Fruit fly (Drosophila melanogaster): Measurements from ENCODE around the gene muc.
A peak's percentile ranks its signal among the peaks of the same experiment; 100 is the strongest.

The muc gene

dm6 chr2L:7401627-7402026 lies 25.0 kb upstream of the muc start (continued):
- no peak; the same call in 1 of the 2 replicates for TF ChIP-seq chm (GFP tag; IDR thresholded peaks at IDR 0.05)
- peak; percentile 82 for TF ChIP-seq Aef1 (GFP tag; IDR thresholded peaks at IDR 0.05)
- TF ChIP-seq zen2 (GFP tag; IDR thresholded peaks at IDR 0.05; ENCODE audit: partially characterized antibody) = no peak
- peak; percentile 54 for TF ChIP-seq HmgZ (tag; optimal IDR thresholded peaks at IDR 0.05)
- TF ChIP-seq CG42726 (GFP tag; IDR thresholded peaks at IDR 0.05; ENCODE audit: partially characterized antibody) = no peak
- TF ChIP-seq bcd (GFP tag; optimal IDR thresholded peaks at IDR 0.05) = peak; percentile 57
- no peak for TF ChIP-seq HLH54F (GFP tag; optimal IDR thresholded peaks at IDR 0.05)
- no peak for TF ChIP-seq Hey (tag; optimal IDR thresholded peaks at IDR 0.05)
- TF ChIP-seq peb (GFP tag; IDR thresholded peaks at IDR 0.05) = peak; percentile 75; the same call in 1 of the 2 replicates
- peak; percentile 70 for TF ChIP-seq oc (tag; optimal IDR thresholded peaks at IDR 0.05)
- TF ChIP-seq CrebB (tag; optimal IDR thresholded peaks at IDR 0.05) = no peak
- no peak for TF ChIP-seq MESR4 (GFP tag; optimal IDR thresholded peaks at IDR 0.05)
- no peak for TF ChIP-seq fd64A (GFP tag; optimal IDR thresholded peaks at IDR 0.05)
- no peak for TF ChIP-seq da (GFP tag; optimal IDR thresholded peaks at IDR 0.05)
- no peak for TF ChIP-seq Poxn (GFP tag; IDR thresholded peaks at IDR 0.05)
- no peak for TF ChIP-seq aop (GFP tag; IDR thresholded peaks at IDR 0.05)
- TF ChIP-seq Dref (GFP tag; IDR thresholded peaks at IDR 0.05) = no peak
- no peak for TF ChIP-seq HLH4C (GFP tag; IDR thresholded peaks at IDR 0.05; ENCODE audit: partially characterized antibody)
- no peak for TF ChIP-seq CG4360 (GFP tag; IDR thresholded peaks at IDR 0.05)
- peak; percentile 56 for TF ChIP-seq Asciz (GFP tag; optimal IDR thresholded peaks at IDR 0.05)
- no peak for TF ChIP-seq Neu2 (GFP tag; optimal IDR thresholded peaks at IDR 0.05; ENCODE audit: borderline replicate concordance)
- no peak for TF ChIP-seq wek (GFP tag; optimal IDR thresholded peaks at IDR 0.05)
- TF ChIP-seq Camta (GFP tag; optimal IDR thresholded peaks at IDR 0.05) = peak; percentile 16
- no peak for TF ChIP-seq p53 (GFP tag; optimal IDR thresholded peaks at IDR 0.05)
- peak; percentile 7 for TF ChIP-seq CG8281 (tag; optimal IDR thresholded peaks at IDR 0.05)
- TF ChIP-seq eyg (GFP tag; optimal IDR thresholded peaks at IDR 0.05) = no peak
- no peak for TF ChIP-seq fu2 (GFP tag; optimal IDR thresholded peaks at IDR 0.05)
- TF ChIP-seq ranshi (GFP tag; IDR thresholded peaks at IDR 0.05) = peak; percentile 79
- TF ChIP-seq klu (GFP tag; IDR thresholded peaks at IDR 0.05) = peak; percentile 62
- TF ChIP-seq lmd (GFP tag; IDR thresholded peaks at IDR 0.05) = peak; percentile 83
- no peak for TF ChIP-seq CG12236 (GFP tag; optimal IDR thresholded peaks at IDR 0.05)
- TF ChIP-seq Hmr (GFP tag; optimal IDR thresholded peaks at IDR 0.05) = peak; percentile 62
- TF ChIP-seq CG11085 (GFP tag; IDR thresholded peaks at IDR 0.05) = no peak
- TF ChIP-seq CG6813 (GFP tag; optimal IDR thresholded peaks at IDR 0.05) = peak; percentile 37
- TF ChIP-seq CG3726 (GFP tag; IDR thresholded peaks at IDR 0.05) = no peak
- TF ChIP-seq CG2678 (tag; optimal IDR thresholded peaks at IDR 0.05) = peak; percentile 86
- TF ChIP-seq Spps (tag; optimal IDR thresholded peaks at IDR 0.05) = peak; percentile 52
- peak; percentile 42 for TF ChIP-seq CG15011 (GFP tag; optimal IDR thresholded peaks at IDR 0.05)
- no peak for TF ChIP-seq hkb (optimal IDR thresholded peaks at IDR 0.05)
- peak; percentile 73 for TF ChIP-seq hkb (GFP tag; IDR thresholded peaks at IDR 0.05)
- peak; percentile 86 for TF ChIP-seq Sox102F (GFP tag; optimal IDR thresholded peaks at IDR 0.05)
- no peak for TF ChIP-seq CG18011 (GFP tag; optimal IDR thresholded peaks at IDR 0.05)
- TF ChIP-seq unpg (GFP tag; optimal IDR thresholded peaks at IDR 0.05) = peak; percentile 87
- TF ChIP-seq Taf1 (GFP tag; IDR thresholded peaks at IDR 0.05) = peak; percentile 66; the same call in 1 of the 2 replicates
- TF ChIP-seq tap (tag; optimal IDR thresholded peaks at IDR 0.05) = peak; percentile 83
- no peak for TF ChIP-seq sna (GFP tag; IDR thresholded peaks at IDR 0.05; ENCODE audit: partially characterized antibody)
- no peak for TF ChIP-seq tll (GFP tag; optimal IDR thresholded peaks at IDR 0.05)
- no peak for TF ChIP-seq emc (GFP tag; optimal IDR thresholded peaks at IDR 0.05)
- 0 out of 3 replicates have a peak, but pooled peaks have one; percentile 23 for TF ChIP-seq croc (GFP tag; conservative IDR thresholded peaks at IDR 0.05)
- peak; percentile 62 for TF ChIP-seq CG30403 (GFP tag; optimal IDR thresholded peaks at IDR 0.05)
- TF ChIP-seq CG9437 (GFP tag; optimal IDR thresholded peaks at IDR 0.05) = peak; percentile 35

Measured in whole organism, embryonic.